Fruit fly (Drosophila melanogaster) whole organism, embryonic: ENCODE measurements around the gene cbt.

Source experiments
- ATbp ChIP-seq: fragments of 200-800 bp; sonication (Bioruptor generic); optimal IDR thresholded peaks from 2 replicates; lab custom pipeline; 2017; ENCODE audit warnings: missing biosample characterization, mild to moderate bottlenecking, missing genetic modification characterization, missing genetic modification reagents
- Asciz ChIP-seq: fragments of 200-800 bp; sonication (Bioruptor generic); optimal IDR thresholded peaks from 2 replicates; lab custom pipeline; 2017; ENCODE audit warnings: missing biosample characterization, mild to moderate bottlenecking, missing genetic modification characterization, missing genetic modification reagents
- Atf3 ChIP-seq: fragments of 200-800 bp; sonication (Bioruptor generic); optimal IDR thresholded peaks from 3 replicates; lab custom pipeline; 2016; ENCODE audit warnings: missing biosample characterization, missing genetic modification characterization
- CG10209 ChIP-seq: fragments of 200-800 bp; sonication (Bioruptor generic); optimal IDR thresholded peaks from 3 replicates; lab custom pipeline; 2017; ENCODE audit warnings: missing biosample characterization, mild to moderate bottlenecking, missing genetic modification characterization, missing genetic modification reagents
- CG1024 ChIP-seq: fragments of 200-800 bp; sonication (Bioruptor generic); IDR thresholded peaks from 2 replicates; pipeline ENCODE4 v1.3.6; 2022; ENCODE audit warnings: missing biosample characterization, missing genetic modification characterization
- CG10654 ChIP-seq: fragments of 200-800 bp; sonication (Bioruptor generic); optimal IDR thresholded peaks from 2 replicates; lab custom pipeline; 2016; ENCODE audit warnings: missing biosample characterization, missing genetic modification characterization
- CG11695 ChIP-seq: fragments of 200-800 bp; sonication (Bioruptor generic); IDR thresholded peaks from 3 replicates; pipeline ENCODE4 v1.3.6; 2022; ENCODE audit warnings: missing biosample characterization, missing genetic modification characterization
- CG17186 ChIP-seq: fragments of 200-800 bp; sonication (Bioruptor generic); optimal IDR thresholded peaks from 3 replicates; lab custom pipeline; 2017; ENCODE audit warnings: missing biosample characterization, missing genetic modification reagents, missing genetic modification characterization
- CG18599 ChIP-seq: fragments of 200-800 bp; sonication (Bioruptor generic); optimal IDR thresholded peaks from 3 replicates; lab custom pipeline; 2017; ENCODE audit warnings: missing biosample characterization, missing genetic modification characterization, mild to moderate bottlenecking, moderate library complexity, missing genetic modification reagents
- CG3065 ChIP-seq: fragments of 200-800 bp; sonication (Bioruptor generic); optimal IDR thresholded peaks from 2 replicates; lab custom pipeline; 2016; ENCODE audit warnings: missing biosample characterization, missing genetic modification characterization
- CG32532 ChIP-seq: fragments of 200-800 bp; sonication (Bioruptor generic); IDR thresholded peaks from 2 replicates; pipeline ENCODE4 v1.3.6; 2022; ENCODE audit warnings: missing biosample characterization, missing genetic modification characterization
- CG5953 ChIP-seq: fragments of 200-800 bp; sonication (Bioruptor generic); IDR thresholded peaks from 2 replicates; pipeline ENCODE4 v1.3.6; 2022; ENCODE audit warnings: missing biosample characterization, missing genetic modification characterization
- CG6791 ChIP-seq: fragments of 200-800 bp; sonication (Bioruptor generic); IDR thresholded peaks from 3 replicates; pipeline ENCODE4 v1.3.6; 2022; ENCODE audit warnings: missing biosample characterization, missing genetic modification characterization; ENCODE audit not compliant: partially characterized antibody
- CG7987 ChIP-seq: fragments of 200-800 bp; sonication (Bioruptor generic); optimal IDR thresholded peaks from 2 replicates; lab custom pipeline; 2018; ENCODE audit warnings: missing biosample characterization, mild to moderate bottlenecking, missing genetic modification characterization, moderate library complexity
- CG9727 ChIP-seq: fragments of 200-800 bp; sonication (Bioruptor generic); optimal IDR thresholded peaks from 3 replicates; lab custom pipeline; 2017; ENCODE audit warnings: missing biosample characterization, mild to moderate bottlenecking, missing genetic modification characterization
- CTCF ChIP-seq: fragments of 200-800 bp; sonication (Bioruptor generic); optimal IDR thresholded peaks from 2 replicates; lab custom pipeline; 2017; ENCODE audit warnings: missing biosample characterization, mild to moderate bottlenecking, missing genetic modification characterization, moderate library complexity
- Dek ChIP-seq: fragments of 200-800 bp; sonication (Bioruptor generic); optimal IDR thresholded peaks from 3 replicates; lab custom pipeline; 2019; ENCODE audit warnings: missing biosample characterization, mild to moderate bottlenecking, missing genetic modification characterization, moderate library complexity
- Hmx ChIP-seq: fragments of 200-800 bp; sonication (Bioruptor generic); optimal IDR thresholded peaks from 2 replicates; lab custom pipeline; 2016; ENCODE audit warnings: missing biosample characterization, missing genetic modification characterization
- Lhr ChIP-seq: fragments of 200-800 bp; sonication (Bioruptor generic); optimal IDR thresholded peaks from 3 replicates; lab custom pipeline; 2017; ENCODE audit warnings: mild to moderate bottlenecking, missing biosample characterization, missing genetic modification reagents, missing genetic modification characterization
- MTF-1 ChIP-seq: fragments of 200-800 bp; sonication (Bioruptor generic); optimal IDR thresholded peaks from 2 replicates; lab custom pipeline; 2018; ENCODE audit warnings: missing biosample characterization, mild to moderate bottlenecking, missing genetic modification characterization, borderline replicate concordance
- Mad ChIP-seq: fragments of 200-800 bp; sonication (Bioruptor generic); optimal IDR thresholded peaks from 2 replicates; lab custom pipeline; 2016; ENCODE audit warnings: missing biosample characterization, missing genetic modification characterization
- NC2α ChIP-seq: fragments of 200-800 bp; sonication (Bioruptor generic); optimal IDR thresholded peaks from 2 replicates; lab custom pipeline; 2016; ENCODE audit warnings: missing biosample characterization, missing genetic modification characterization
- NC2β ChIP-seq: fragments of 200-800 bp; sonication (Bioruptor generic); optimal IDR thresholded peaks from 2 replicates; lab custom pipeline; 2016; ENCODE audit warnings: missing biosample characterization, missing genetic modification characterization
- PHDP ChIP-seq: fragments of 200-800 bp; sonication (Bioruptor generic); optimal IDR thresholded peaks from 3 replicates; lab custom pipeline; 2018; ENCODE audit warnings: missing biosample characterization, mild to moderate bottlenecking, missing genetic modification characterization, moderate library complexity
- Pdp1 ChIP-seq, 2 experiments: fragments of 200-800 bp; sonication (Bioruptor generic); optimal IDR thresholded peaks; 3 replicates each; lab custom pipeline; 2016; ENCODE audit warnings: missing biosample characterization in 2 of 2, missing genetic modification characterization in 2 of 2, mild to moderate bottlenecking in 1 of 2, moderate library complexity in 1 of 2
- Sry-δ ChIP-seq: fragments of 200-800 bp; sonication (Bioruptor generic); optimal IDR thresholded peaks from 2 replicates; lab custom pipeline; 2016; ENCODE audit warnings: missing biosample characterization, missing genetic modification characterization
- Usf ChIP-seq: fragments of 200-800 bp; sonication (Bioruptor generic); optimal IDR thresholded peaks from 2 replicates; lab custom pipeline; 2017; ENCODE audit warnings: missing genotype, missing biosample characterization, missing genetic modification characterization
- Vsx1 ChIP-seq: fragments of 200-800 bp; sonication (Bioruptor generic); optimal IDR thresholded peaks from 2 replicates; lab custom pipeline; 2017; ENCODE audit warnings: missing biosample characterization, mild to moderate bottlenecking, missing genetic modification characterization, missing genetic modification reagents
- Xbp1 ChIP-seq: fragments of 200-800 bp; sonication (Bioruptor generic); optimal IDR thresholded peaks from 3 replicates; lab custom pipeline; 2016; ENCODE audit warnings: missing biosample characterization, mild to moderate bottlenecking, missing genetic modification characterization
- ase ChIP-seq: fragments of 200-800 bp; sonication (Bioruptor generic); IDR thresholded peaks from 3 replicates; pipeline ENCODE4 v1.3.6; 2022; ENCODE audit warnings: missing biosample characterization, missing genetic modification characterization
- ato ChIP-seq: fragments of 200-800 bp; sonication (Bioruptor generic); IDR thresholded peaks from 2 replicates; pipeline ENCODE4 v1.3.6; 2022; ENCODE audit warnings: missing biosample characterization, missing genetic modification characterization; ENCODE audit not compliant: partially characterized antibody
- chinmo ChIP-seq: fragments of 200-800 bp; sonication (Bioruptor generic); IDR thresholded peaks from 4 replicates; pipeline ENCODE4 v1.3.6; 2022; ENCODE audit warnings: missing biosample characterization, missing genetic modification characterization; ENCODE audit not compliant: partially characterized antibody
- crol ChIP-seq: fragments of 200-800 bp; sonication (Bioruptor generic); IDR thresholded peaks from 2 replicates; pipeline ENCODE4 v1.3.6; 2022; ENCODE audit warnings: missing biosample characterization, missing genetic modification characterization
- emc ChIP-seq: fragments of 200-800 bp; sonication (Bioruptor generic); optimal IDR thresholded peaks from 2 replicates; lab custom pipeline; 2016; ENCODE audit warnings: missing biosample characterization, missing genetic modification characterization
- esg ChIP-seq: fragments of 200-800 bp; sonication (Bioruptor generic); conservative IDR thresholded peaks from 2 replicates; pipeline ENCODE4 v1.3.6; 2022; ENCODE audit warnings: missing biosample characterization, missing genetic modification characterization
- fd64A ChIP-seq: fragments of 200-800 bp; sonication (Bioruptor generic); optimal IDR thresholded peaks from 3 replicates; lab custom pipeline; 2018; ENCODE audit warnings: missing biosample characterization, mild to moderate bottlenecking, missing genetic modification characterization
- fu2 ChIP-seq: fragments of 200-800 bp; sonication (Bioruptor generic); optimal IDR thresholded peaks from 2 replicates; lab custom pipeline; 2016; ENCODE audit warnings: missing biosample characterization, missing genetic modification characterization
- gsb ChIP-seq: fragments of 200-800 bp; sonication (Bioruptor generic); IDR thresholded peaks from 2 replicates; pipeline ENCODE4 v1.3.6; 2022; ENCODE audit warnings: missing biosample characterization, missing genetic modification characterization
- hth ChIP-seq: fragments of >200 bp; optimal IDR thresholded peaks from 2 replicates; lab custom pipeline; 2017; ENCODE audit warnings: inconsistent platforms
- jigr1 ChIP-seq: fragments of 200-800 bp; sonication (Bioruptor generic); IDR thresholded peaks from 3 replicates; pipeline ENCODE4 v1.3.6; 2022; ENCODE audit warnings: missing biosample characterization, missing genetic modification characterization
- jing ChIP-seq: fragments of 200-800 bp; sonication (Bioruptor generic); optimal IDR thresholded peaks from 2 replicates; lab custom pipeline; 2018; ENCODE audit warnings: missing biosample characterization, mild to moderate bottlenecking, missing genetic modification characterization
- kay ChIP-seq: fragments of 200-800 bp; sonication (Bioruptor generic); optimal IDR thresholded peaks from 2 replicates; lab custom pipeline; 2016; ENCODE audit warnings: missing biosample characterization, missing genetic modification characterization
- mld ChIP-seq: fragments of 200-800 bp; sonication (Bioruptor generic); IDR thresholded peaks from 3 replicates; pipeline ENCODE4 v1.3.6; 2022; ENCODE audit warnings: missing biosample characterization, missing genetic modification characterization; ENCODE audit not compliant: partially characterized antibody
- nau ChIP-seq: fragments of 200-800 bp; sonication (Bioruptor generic); optimal IDR thresholded peaks from 3 replicates; lab custom pipeline; 2017; ENCODE audit warnings: missing biosample characterization, mild to moderate bottlenecking, missing genetic modification characterization, missing genetic modification reagents
- sc ChIP-seq, 3 experiments: fragments of >200 bp in 2 of 3; fragments of 200-800 bp in 1 of 3; sonication (Bioruptor generic) in 1 of 3; optimal IDR thresholded peaks; 2 replicates in 2 of 3; 3 replicates in 1 of 3; lab custom pipeline; 2017; ENCODE audit warnings: mild to moderate bottlenecking in 1 of 3, missing biosample characterization in 1 of 3, missing genetic modification characterization in 1 of 3, missing genetic modification reagents in 1 of 3
- sisA ChIP-seq: fragments of 200-800 bp; sonication (Bioruptor generic); IDR thresholded peaks from 2 replicates; pipeline ENCODE4 v1.3.6; 2022; ENCODE audit warnings: missing biosample characterization, missing genetic modification characterization
- trh ChIP-seq: fragments of 200-800 bp; sonication (Bioruptor generic); optimal IDR thresholded peaks from 2 replicates; lab custom pipeline; 2016; ENCODE audit warnings: missing biosample characterization, missing genetic modification characterization
- tx ChIP-seq: fragments of 200-800 bp; sonication (Bioruptor generic); optimal IDR thresholded peaks from 2 replicates; lab custom pipeline; 2016; ENCODE audit warnings: missing biosample characterization, missing genetic modification characterization
- zfh2 ChIP-seq: fragments of 200-800 bp; sonication (Bioruptor generic); optimal IDR thresholded peaks from 2 replicates; lab custom pipeline; 2016; ENCODE audit warnings: missing biosample characterization, missing genetic modification characterization

Gene cbt

DNA sequence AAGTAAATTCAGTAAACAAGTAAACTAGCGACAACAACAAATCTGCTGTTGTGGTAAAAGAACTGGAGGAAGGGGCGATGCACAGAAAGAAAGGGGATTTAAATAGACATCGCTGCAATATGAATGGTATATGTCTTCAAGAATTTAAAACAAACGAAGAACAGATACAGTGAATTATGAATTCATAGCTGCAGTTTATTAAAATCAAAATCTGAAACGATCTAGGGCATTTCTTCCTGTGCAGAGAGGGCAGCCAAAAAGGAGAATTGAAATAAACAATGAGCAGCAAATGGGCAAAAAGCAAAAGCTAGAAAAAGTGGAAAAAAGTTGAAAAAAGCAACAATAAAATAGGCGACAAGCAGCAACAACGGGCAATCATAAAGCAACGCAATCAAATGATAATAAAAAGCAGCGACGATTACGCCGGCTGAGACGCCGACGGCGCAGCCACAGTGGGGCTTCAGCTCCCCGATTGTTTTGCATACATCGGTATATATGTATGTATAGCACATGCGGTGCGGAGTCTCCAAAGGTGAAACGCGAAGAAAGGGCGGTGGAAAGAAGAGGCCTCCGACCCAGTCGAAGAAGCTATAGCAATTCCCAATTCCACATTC lies 10.6 kb downstream of the cbt start (continued):
- TF ChIP-seq CG10654 (GFP tag; lab: Kevin White, UChicago) = peak; percentile 62
- peak; percentile 52 for TF ChIP-seq CG9727
- TF ChIP-seq Sry-δ (GFP tag; lab: Kevin White, UChicago) = peak; percentile 15
- no peak for TF ChIP-seq CG3065
- TF ChIP-seq CG17186 (GFP tag; lab: Kevin White, UChicago) = peak; percentile 35
- no peak for TF ChIP-seq kay
- peak; percentile 88 for TF ChIP-seq Asciz (GFP tag; lab: Kevin White, UChicago)
- TF ChIP-seq NC2α = peak; percentile 43
- peak; percentile 73 for TF ChIP-seq fu2 (GFP tag; lab: Kevin White, UChicago)
- peak; percentile 67 to 69 for TF ChIP-seq Pdp1 (GFP tag; optimal IDR thresholded peaks at IDR 0.05; lab: Kevin White, UChicago)
- peak; percentile 31; the same call in 1 of the 2 replicates for TF ChIP-seq gsb
- peak; percentile 71 for TF ChIP-seq esg
- TF ChIP-seq nau (GFP tag; lab: Kevin White, UChicago) = no peak
- TF ChIP-seq trh (GFP tag; lab: Kevin White, UChicago) = peak; percentile 15
- TF ChIP-seq MTF-1 (GFP tag; lab: Kevin White, UChicago) = peak; percentile 40
- TF ChIP-seq zfh2 (GFP tag; lab: Kevin White, UChicago) = peak; percentile 76
- peak; percentile 23 for TF ChIP-seq tx (GFP tag; lab: Kevin White, UChicago)
- TF ChIP-seq CG5953 (GFP tag; lab: Robert Waterston, UW) = 0 out of 2 replicates have a peak, but pooled peaks have one; percentile 21
- peak; percentile 11 for TF ChIP-seq CTCF (GFP tag; lab: Kevin White, UChicago)
- no peak for TF ChIP-seq CG1024 (GFP tag; lab: Robert Waterston, UW)
- TF ChIP-seq Xbp1 (GFP tag; lab: Kevin White, UChicago) = peak; percentile 72
- peak; percentile 47 for TF ChIP-seq Atf3 (GFP tag; lab: Kevin White, UChicago)
- no peak for TF ChIP-seq ato (GFP tag; lab: Robert Waterston, UW)
- TF ChIP-seq CG6791 (GFP tag; lab: Robert Waterston, UW) = no peak
- peak; percentile 44 for TF ChIP-seq Vsx1 (GFP tag; lab: Kevin White, UChicago)
- TF ChIP-seq sisA = peak; percentile 87
- no peak for TF ChIP-seq Hmx (GFP tag; lab: Kevin White, UChicago)
- peak; percentile 54 for TF ChIP-seq Lhr (GFP tag; lab: Kevin White, UChicago)
- TF ChIP-seq CG7987 (GFP tag; lab: Kevin White, UChicago) = peak; percentile 17
- peak; percentile 86 for TF ChIP-seq ATbp (GFP tag; lab: Kevin White, UChicago)
- TF ChIP-seq mld = no peak
- TF ChIP-seq CG11695 (GFP tag; lab: Robert Waterston, UW) = peak; percentile 66
- TF ChIP-seq Mad (GFP tag; lab: Kevin White, UChicago) = peak; percentile 27
- TF ChIP-seq CG10209 (GFP tag; lab: Kevin White, UChicago) = peak; percentile 76
- 0 out of 2 replicates have a peak, but pooled peaks have one; percentile 12 for TF ChIP-seq crol (GFP tag; lab: Robert Waterston, UW)
- TF ChIP-seq CG32532 (GFP tag; lab: Robert Waterston, UW) = peak; percentile 72
- TF ChIP-seq NC2β (GFP tag; lab: Kevin White, UChicago) = peak; percentile 59
- TF ChIP-seq chinmo (GFP tag; lab: Robert Waterston, UW) = 0 out of 4 replicates have a peak, but pooled peaks have one; percentile 63
- peak; percentile 34 for TF ChIP-seq jing
- peak; percentile 57; the same call in 1 of the 3 replicates for TF ChIP-seq jigr1
- TF ChIP-seq sc (optimal IDR thresholded peaks at IDR 0.05; lab: Kevin White, UChicago) = no peak
- peak; percentile 61 for TF ChIP-seq sc (GFP tag; optimal IDR thresholded peaks at IDR 0.05; lab: Kevin White, UChicago)
- peak; percentile 50 for TF ChIP-seq fd64A (GFP tag; lab: Kevin White, UChicago)
- peak; percentile 82 for TF ChIP-seq CG18599
- peak; percentile 83 for TF ChIP-seq PHDP
- no peak for TF ChIP-seq Usf (GFP tag; lab: Kevin White, UChicago)
- TF ChIP-seq emc (GFP tag; lab: Kevin White, UChicago) = peak; percentile 38
- TF ChIP-seq Dek (tag; lab: Kevin White, UChicago) = peak; percentile 65
- TF ChIP-seq hth = no peak
- peak; percentile 82 for TF ChIP-seq ase
